Fruit fly (Drosophila melanogaster) whole organism, embryonic: ENCODE measurements around the gene CG34008.

Source experiments
- CG12155 ChIP-seq: fragments of 200-800 bp; sonication (Bioruptor generic); optimal IDR thresholded peaks from 3 replicates; lab custom pipeline; 2016; ENCODE audit warnings: missing biosample characterization, missing genetic modification characterization
- CG12219 ChIP-seq: fragments of 200-800 bp; sonication (Bioruptor generic); optimal IDR thresholded peaks from 3 replicates; lab custom pipeline; 2018; ENCODE audit warnings: missing biosample characterization, mild to moderate bottlenecking, missing genetic modification characterization
- CG12236 ChIP-seq: fragments of 200-800 bp; sonication (Bioruptor generic); optimal IDR thresholded peaks from 2 replicates; lab custom pipeline; 2016; ENCODE audit warnings: missing biosample characterization, missing genetic modification characterization
- CG12769 ChIP-seq: fragments of 200-800 bp; sonication (Bioruptor generic); optimal IDR thresholded peaks from 2 replicates; lab custom pipeline; 2019; ENCODE audit warnings: missing biosample characterization, mild to moderate bottlenecking, missing genetic modification characterization, moderate library complexity
- CG1603 ChIP-seq: fragments of 200-800 bp; sonication (Bioruptor generic); optimal IDR thresholded peaks from 2 replicates; lab custom pipeline; 2019; ENCODE audit warnings: missing biosample characterization, mild to moderate bottlenecking, missing genetic modification characterization, moderate library complexity
- CG1647 ChIP-seq: fragments of 200-800 bp; sonication (Bioruptor generic); optimal IDR thresholded peaks from 3 replicates; lab custom pipeline; 2016; ENCODE audit warnings: missing biosample characterization, missing genetic modification characterization
- CG18764 ChIP-seq: fragments of 200-800 bp; sonication (Bioruptor generic); optimal IDR thresholded peaks from 3 replicates; lab custom pipeline; 2016; ENCODE audit warnings: missing biosample characterization, missing genetic modification characterization
- CG2116 ChIP-seq: fragments of 200-800 bp; sonication (Bioruptor generic); optimal IDR thresholded peaks from 3 replicates; lab custom pipeline; 2018; ENCODE audit warnings: missing biosample characterization, mild to moderate bottlenecking, missing genetic modification characterization
- CG2712 ChIP-seq: fragments of 200-800 bp; optimal IDR thresholded peaks from 3 replicates; lab custom pipeline; 2019; ENCODE audit warnings: missing biosample characterization, mild to moderate bottlenecking, missing genetic modification characterization, moderate library complexity
- CG30020 ChIP-seq: fragments of 200-800 bp; optimal IDR thresholded peaks from 2 replicates; lab custom pipeline; 2019; ENCODE audit warnings: missing biosample characterization, mild to moderate bottlenecking, missing genetic modification characterization, moderate library complexity
- CG31365 ChIP-seq: fragments of 200-800 bp; sonication (Bioruptor generic); optimal IDR thresholded peaks from 2 replicates; lab custom pipeline; 2018; ENCODE audit warnings: missing biosample characterization, mild to moderate bottlenecking, missing genetic modification characterization
- CG31388 ChIP-seq: fragments of 200-800 bp; sonication (Bioruptor generic); optimal IDR thresholded peaks from 2 replicates; lab custom pipeline; 2016; ENCODE audit warnings: missing biosample characterization, missing genetic modification characterization
- CG3163 ChIP-seq: fragments of 200-800 bp; sonication (Bioruptor generic); optimal IDR thresholded peaks from 3 replicates; lab custom pipeline; 2016; ENCODE audit warnings: missing biosample characterization, missing genetic modification characterization
- CG32767 ChIP-seq: fragments of 200-800 bp; sonication (Bioruptor generic); IDR thresholded peaks from 2 replicates; pipeline ENCODE4 v1.3.6; 2022; ENCODE audit warnings: missing biosample characterization, missing genetic modification characterization
- CG3281 ChIP-seq: fragments of 200-800 bp; sonication (Bioruptor generic); optimal IDR thresholded peaks from 3 replicates; lab custom pipeline; 2017; ENCODE audit warnings: missing biosample characterization, mild to moderate bottlenecking, missing genetic modification characterization
- CG34224 ChIP-seq: fragments of 200-800 bp; sonication (Bioruptor generic); IDR thresholded peaks from 3 replicates; pipeline ENCODE4 v1.3.6; 2022; ENCODE audit warnings: missing biosample characterization, missing genetic modification characterization; ENCODE audit not compliant: partially characterized antibody
- CG4617 ChIP-seq: fragments of 200-800 bp; sonication (Bioruptor generic); optimal IDR thresholded peaks from 3 replicates; lab custom pipeline; 2016; ENCODE audit warnings: missing biosample characterization, missing genetic modification characterization, borderline replicate concordance
- CG6813 ChIP-seq: fragments of 200-800 bp; sonication (Bioruptor generic); optimal IDR thresholded peaks from 2 replicates; lab custom pipeline; 2017; ENCODE audit warnings: missing biosample characterization, missing genetic modification characterization, mild to moderate bottlenecking, moderate library complexity, missing genetic modification reagents
- CG9797 ChIP-seq: fragments of 200-800 bp; sonication (Bioruptor generic); optimal IDR thresholded peaks from 3 replicates; lab custom pipeline; 2018; ENCODE audit warnings: missing biosample characterization, mild to moderate bottlenecking, missing genetic modification characterization
- CG9876 ChIP-seq: fragments of 200-800 bp; sonication (Bioruptor generic); optimal IDR thresholded peaks from 2 replicates; lab custom pipeline; 2016; ENCODE audit warnings: missing biosample characterization, missing genetic modification characterization
- D19A ChIP-seq: fragments of 200-800 bp; optimal IDR thresholded peaks from 3 replicates; lab custom pipeline; 2019; ENCODE audit warnings: missing biosample characterization, mild to moderate bottlenecking, missing genetic modification characterization, moderate library complexity
- Dip3 ChIP-seq: fragments of 200-800 bp; sonication (Bioruptor generic); optimal IDR thresholded peaks from 3 replicates; lab custom pipeline; 2016; ENCODE audit warnings: missing biosample characterization, missing genetic modification characterization
- Drgx ChIP-seq: fragments of 200-800 bp; sonication (Bioruptor generic); IDR thresholded peaks from 2 replicates; pipeline ENCODE4 v1.3.6; 2022; ENCODE audit warnings: missing biosample characterization, missing genetic modification characterization
- Elba2 ChIP-seq: fragments of 200-800 bp; sonication (Bioruptor generic); optimal IDR thresholded peaks from 3 replicates; lab custom pipeline; 2016; ENCODE audit warnings: missing biosample characterization, missing genetic modification characterization
- HmgD ChIP-seq: fragments of 200-800 bp; sonication (Bioruptor generic); optimal IDR thresholded peaks from 3 replicates; lab custom pipeline; 2016; ENCODE audit warnings: missing biosample characterization, missing genetic modification characterization
- Hr78 ChIP-seq, 2 experiments: fragments of 200-800 bp in 1 of 2; fragments of >200 bp in 1 of 2; sonication (Bioruptor generic) in 1 of 2; optimal IDR thresholded peaks; 2 replicates each; lab custom pipeline; 2017 to 2019; ENCODE audit warnings: missing biosample characterization in 2 of 2, missing genetic modification characterization in 2 of 2, mild to moderate bottlenecking in 1 of 2, moderate library complexity in 1 of 2
- Nf-YA ChIP-seq: fragments of 200-800 bp; sonication (Bioruptor generic); IDR thresholded peaks from 2 replicates; pipeline ENCODE4 v1.3.6; 2022; ENCODE audit warnings: missing biosample characterization, missing genetic modification characterization
- Opbp ChIP-seq: fragments of 200-800 bp; sonication (Bioruptor generic); IDR thresholded peaks from 3 replicates; pipeline ENCODE4 v1.3.6; 2022; ENCODE audit warnings: missing biosample characterization, missing genetic modification characterization; ENCODE audit not compliant: partially characterized antibody
- Ptx1 ChIP-seq: fragments of 200-800 bp; sonication (Bioruptor generic); IDR thresholded peaks from 2 replicates; pipeline ENCODE4 v1.3.6; 2022; ENCODE audit warnings: missing biosample characterization, missing genetic modification characterization
- ab ChIP-seq: fragments of 200-800 bp; sonication (Bioruptor generic); optimal IDR thresholded peaks from 2 replicates; lab custom pipeline; 2016; ENCODE audit warnings: missing biosample characterization, missing genetic modification characterization
- abd-A ChIP-seq: fragments of 200-800 bp; sonication (Bioruptor generic); optimal IDR thresholded peaks from 3 replicates; lab custom pipeline; 2019; ENCODE audit warnings: missing biosample characterization, mild to moderate bottlenecking, missing genetic modification characterization, moderate library complexity
- bcd ChIP-seq: fragments of 200-800 bp; sonication (Bioruptor generic); optimal IDR thresholded peaks from 2 replicates; lab custom pipeline; 2017; ENCODE audit warnings: missing biosample characterization, mild to moderate bottlenecking, missing genetic modification characterization
- caup ChIP-seq: fragments of 200-800 bp; sonication (Bioruptor generic); optimal IDR thresholded peaks from 3 replicates; lab custom pipeline; 2017; ENCODE audit warnings: missing biosample characterization, mild to moderate bottlenecking, missing genetic modification characterization, moderate library complexity; ENCODE audit not compliant: severe bottlenecking
- disco-r ChIP-seq: fragments of 200-800 bp; sonication (Bioruptor generic); optimal IDR thresholded peaks from 2 replicates; lab custom pipeline; 2016; ENCODE audit warnings: missing biosample characterization, missing genetic modification characterization
- fd102C ChIP-seq: fragments of 200-800 bp; sonication (Bioruptor generic); optimal IDR thresholded peaks from 2 replicates; lab custom pipeline; 2018; ENCODE audit warnings: missing biosample characterization, mild to moderate bottlenecking, missing genetic modification characterization, moderate library complexity
- gcm2 ChIP-seq: fragments of 200-800 bp; sonication (Bioruptor generic); optimal IDR thresholded peaks from 2 replicates; lab custom pipeline; 2016; ENCODE audit warnings: missing biosample characterization, missing genetic modification characterization
- jumu ChIP-seq: fragments of 200-800 bp; sonication (Bioruptor generic); optimal IDR thresholded peaks from 3 replicates; lab custom pipeline; 2016; ENCODE audit warnings: missing biosample characterization, missing genetic modification characterization
- lov ChIP-seq, 2 experiments: fragments of 200-800 bp in 1 of 2; fragments of >200 bp in 1 of 2; sonication (Bioruptor generic) in 1 of 2; IDR thresholded peaks in 1 of 2; optimal IDR thresholded peaks in 1 of 2; 2 replicates in 1 of 2; 3 replicates in 1 of 2; pipeline versions ENCODE4 v1.3.6 to Lab custom; 2017 to 2022; ENCODE audit warnings: missing biosample characterization in 1 of 2, missing genetic modification characterization in 1 of 2
- maf-S ChIP-seq: fragments of 200-800 bp; sonication (Bioruptor generic); optimal IDR thresholded peaks from 2 replicates; lab custom pipeline; 2016; ENCODE audit warnings: missing biosample characterization, missing genetic modification characterization
- mam ChIP-seq: fragments of 200-800 bp; sonication (Bioruptor generic); optimal IDR thresholded peaks from 3 replicates; lab custom pipeline; 2016; ENCODE audit warnings: missing biosample characterization, missing genetic modification characterization
- nau ChIP-seq: fragments of 200-800 bp; sonication (Bioruptor generic); optimal IDR thresholded peaks from 3 replicates; lab custom pipeline; 2017; ENCODE audit warnings: missing biosample characterization, mild to moderate bottlenecking, missing genetic modification characterization, missing genetic modification reagents
- p53 ChIP-seq: fragments of 200-800 bp; sonication (Bioruptor generic); optimal IDR thresholded peaks from 2 replicates; lab custom pipeline; 2016; ENCODE audit warnings: missing biosample characterization, missing genetic modification characterization
- pho ChIP-seq: fragments of 200-800 bp; sonication (Bioruptor generic); optimal IDR thresholded peaks from 2 replicates; lab custom pipeline; 2016; ENCODE audit warnings: missing biosample characterization, missing genetic modification characterization
- salm ChIP-seq: fragments of 200-800 bp; sonication (Bioruptor generic); optimal IDR thresholded peaks from 2 replicates; lab custom pipeline; 2018; ENCODE audit warnings: missing biosample characterization, mild to moderate bottlenecking, missing genetic modification characterization
- sc ChIP-seq, 3 experiments: fragments of >200 bp in 2 of 3; fragments of 200-800 bp in 1 of 3; sonication (Bioruptor generic) in 1 of 3; optimal IDR thresholded peaks; 2 replicates in 2 of 3; 3 replicates in 1 of 3; lab custom pipeline; 2017; ENCODE audit warnings: mild to moderate bottlenecking in 1 of 3, missing biosample characterization in 1 of 3, missing genetic modification characterization in 1 of 3, missing genetic modification reagents in 1 of 3
- slp2 ChIP-seq: fragments of 200-800 bp; sonication (Bioruptor generic); optimal IDR thresholded peaks from 2 replicates; lab custom pipeline; 2016; ENCODE audit warnings: missing biosample characterization, missing genetic modification characterization
- wdn ChIP-seq: fragments of 200-800 bp; sonication (Bioruptor generic); IDR thresholded peaks from 2 replicates; pipeline ENCODE4 v1.3.6; 2022; ENCODE audit warnings: missing biosample characterization, missing genetic modification characterization
- wor ChIP-seq: fragments of 200-800 bp; sonication (Bioruptor generic); IDR thresholded peaks from 2 replicates; pipeline ENCODE4 v1.3.6; 2022; ENCODE audit warnings: missing biosample characterization, missing genetic modification characterization
- zen ChIP-seq: fragments of 200-800 bp; sonication (Bioruptor generic); optimal IDR thresholded peaks from 3 replicates; lab custom pipeline; 2018; ENCODE audit warnings: missing biosample characterization, mild to moderate bottlenecking, missing genetic modification characterization, moderate library complexity

The CG34008 gene

DNA sequence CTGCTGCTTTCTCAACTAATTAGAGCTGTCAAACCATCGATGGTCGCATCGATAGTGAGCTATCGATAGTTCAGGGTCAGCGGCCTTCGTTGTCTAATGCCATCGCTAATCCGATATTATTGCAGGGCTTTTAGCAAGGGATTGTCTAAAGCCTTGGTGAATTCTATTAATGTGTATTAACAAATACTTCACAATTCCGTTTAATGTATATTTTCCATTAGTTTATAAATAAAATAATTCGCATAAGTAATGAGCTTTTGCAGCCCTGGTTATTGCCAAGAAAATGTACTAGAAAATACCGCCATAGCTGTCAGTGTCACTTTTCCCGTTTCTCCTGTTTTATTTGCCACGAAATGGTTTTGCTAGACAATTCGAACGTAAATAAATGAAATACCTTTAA lies 1.5 kb downstream of the CG34008 start, which contains the start of the genes EloB and Srp14 (continued):
- TF ChIP-seq slp2 (GFP tag; lab: Kevin White, UChicago), result peak; percentile 70
- peak; percentile 17 for TF ChIP-seq disco-r (GFP tag; lab: Kevin White, UChicago)
- no peak for TF ChIP-seq D19A (tag; lab: Kevin White, UChicago)
- peak; percentile 49 for TF ChIP-seq CG9876 (GFP tag; lab: Kevin White, UChicago)
- peak; percentile 86 for TF ChIP-seq mam (GFP tag; lab: Kevin White, UChicago)
- TF ChIP-seq CG9797 (GFP tag; lab: Kevin White, UChicago), result peak; percentile 80
- TF ChIP-seq Ptx1 (GFP tag; lab: Robert Waterston, UW), result peak; percentile 80
- peak; percentile 95 for TF ChIP-seq CG4617
- peak; percentile 42 for TF ChIP-seq CG31365 (tag; lab: Kevin White, UChicago)
- TF ChIP-seq HmgD, result peak; percentile 49
- no peak for TF ChIP-seq nau (GFP tag; lab: Kevin White, UChicago)
- peak; percentile 33 for TF ChIP-seq CG6813 (GFP tag; lab: Kevin White, UChicago)
- TF ChIP-seq wdn (GFP tag; lab: Robert Waterston, UW), result peak; percentile 59; the same call in 1 of the 2 replicates
- no peak for TF ChIP-seq fd102C (GFP tag; lab: Kevin White, UChicago)
- peak; percentile 86 for TF ChIP-seq CG2712 (tag; lab: Kevin White, UChicago)
- TF ChIP-seq CG12769 (tag; lab: Kevin White, UChicago), result peak; percentile 87
- peak; percentile 85 for TF ChIP-seq CG2116 (GFP tag; lab: Kevin White, UChicago)
- TF ChIP-seq Dip3 (GFP tag; lab: Kevin White, UChicago), result peak; percentile 78
- TF ChIP-seq p53 (GFP tag; lab: Kevin White, UChicago), result peak; percentile 56
- TF ChIP-seq jumu (GFP tag; lab: Kevin White, UChicago), result peak; percentile 66
- peak; percentile 52 for TF ChIP-seq CG12236 (GFP tag; lab: Kevin White, UChicago)
- TF ChIP-seq CG3281 (GFP tag; lab: Kevin White, UChicago), result peak; percentile 81
- TF ChIP-seq CG18764 (GFP tag; lab: Kevin White, UChicago), result peak; percentile 65
- TF ChIP-seq salm (tag; lab: Kevin White, UChicago), result peak; percentile 76
- TF ChIP-seq sc (optimal IDR thresholded peaks at IDR 0.05; lab: Kevin White, UChicago), result no peak
- TF ChIP-seq sc (GFP tag; optimal IDR thresholded peaks at IDR 0.05; lab: Kevin White, UChicago), result no peak
- TF ChIP-seq CG31388 (GFP tag; lab: Kevin White, UChicago), result peak; percentile 46
- TF ChIP-seq Nf-YA, result no peak
- peak; percentile 58 for TF ChIP-seq maf-S (GFP tag; lab: Kevin White, UChicago)
- TF ChIP-seq bcd (GFP tag; lab: Kevin White, UChicago), result peak; percentile 72
- TF ChIP-seq CG1603 (tag; lab: Kevin White, UChicago), result peak; percentile 85
- peak; percentile 75 for TF ChIP-seq caup (GFP tag; lab: Kevin White, UChicago)
- no peak for TF ChIP-seq abd-A
- no peak for TF ChIP-seq ab (GFP tag; lab: Kevin White, UChicago)
- TF ChIP-seq Elba2 (GFP tag; lab: Kevin White, UChicago), result peak; percentile 71
- TF ChIP-seq CG34224 (GFP tag; lab: Robert Waterston, UW), result peak; percentile 97
- peak; percentile 44; the same call in 1 of the 2 replicates for TF ChIP-seq Drgx
- no peak for TF ChIP-seq lov (optimal IDR thresholded peaks at IDR 0.05; lab: Kevin White, UChicago)
- TF ChIP-seq lov (GFP tag; IDR thresholded peaks at IDR 0.05; lab: Robert Waterston, UW), result no peak
- TF ChIP-seq Opbp (GFP tag; lab: Robert Waterston, UW), result peak; percentile 97
- TF ChIP-seq CG12219, result peak; percentile 61
- peak; percentile 77 for TF ChIP-seq CG12155
- peak; percentile 85 for TF ChIP-seq zen
- TF ChIP-seq wor (GFP tag; lab: Robert Waterston, UW), result 0 out of 2 replicates have a peak, but pooled peaks have one; percentile 33
- peak in 1 of 2 experiments; percentile 87 for TF ChIP-seq Hr78 (GFP tag; optimal IDR thresholded peaks at IDR 0.05; lab: Kevin White, UChicago)
- peak; percentile 83 for TF ChIP-seq CG1647 (GFP tag; lab: Kevin White, UChicago)
- TF ChIP-seq CG32767 (GFP tag; lab: Robert Waterston, UW), result peak; percentile 70; the same call in 1 of the 2 replicates
- peak; percentile 17 for TF ChIP-seq CG3163 (GFP tag; lab: Kevin White, UChicago)
- no peak for TF ChIP-seq gcm2 (GFP tag; lab: Kevin White, UChicago)
- peak; percentile 75 for TF ChIP-seq CG30020 (tag; lab: Kevin White, UChicago)
- TF ChIP-seq pho (GFP tag; lab: Kevin White, UChicago), result peak; percentile 84
